Worm (Caenorhabditis elegans) whole organism, L2 larva: Measurements from ENCODE around the gene K08C7.6.
A peak's percentile ranks its signal among the peaks of the same experiment; 100 is the strongest.

Source experiments
- C34F6.9 ChIP-seq: fragments of 150-350 bp; optimal IDR thresholded peaks from 2 replicates; lab custom pipeline; 2014; ENCODE audit warnings: missing biosample characterization, missing genetic modification characterization
- F13H6.1 ChIP-seq: sonication (generic microtip); optimal IDR thresholded peaks from 2 replicates; lab custom pipeline; 2016; ENCODE audit warnings: missing genetic modification characterization, missing compliant biosample characterization
- R02D3.7 ChIP-seq: fragments of 150-350 bp; optimal IDR thresholded peaks from 2 replicates; lab custom pipeline; 2014; ENCODE audit warnings: missing biosample characterization, missing genetic modification characterization
- ZK546.5 ChIP-seq: sonication (generic microtip); optimal IDR thresholded peaks from 2 replicates; lab custom pipeline; 2017; ENCODE audit warnings: missing biosample characterization, missing genetic modification characterization
- alr-1 ChIP-seq: fragments of 150-350 bp; optimal IDR thresholded peaks from 2 replicates; lab custom pipeline; 2014; ENCODE audit warnings: missing biosample characterization, missing genetic modification characterization
- blmp-1 ChIP-seq: sonication (generic microtip); optimal IDR thresholded peaks from 2 replicates; lab custom pipeline; 2017; ENCODE audit warnings: missing genetic modification characterization, mild to moderate bottlenecking, missing compliant biosample characterization, antibody characterized with exemption, moderate library complexity; ENCODE audit not compliant: insufficient read depth
- ceh-16 ChIP-seq: fragments of 150-350 bp; optimal IDR thresholded peaks from 2 replicates; lab custom pipeline; 2014; ENCODE audit warnings: missing biosample characterization, missing genetic modification characterization
- ceh-82 ChIP-seq: fragments of 150-350 bp; optimal IDR thresholded peaks from 2 replicates; lab custom pipeline; 2014; ENCODE audit warnings: missing biosample characterization, missing genetic modification characterization
- crh-2 ChIP-seq: sonication (generic microtip); optimal IDR thresholded peaks from 2 replicates; lab custom pipeline; 2017; ENCODE audit warnings: missing biosample characterization, missing genetic modification characterization
- dmd-4 ChIP-seq: sonication (generic microtip); optimal IDR thresholded peaks from 2 replicates; lab custom pipeline; 2017; ENCODE audit warnings: missing biosample characterization, missing genetic modification characterization
- egl-27 ChIP-seq: sonication (generic microtip); optimal IDR thresholded peaks from 3 replicates; lab custom pipeline; 2017; ENCODE audit warnings: missing biosample characterization, missing genetic modification reagents, missing genetic modification characterization
- elt-1 ChIP-seq: fragments of 150-350 bp; optimal IDR thresholded peaks from 2 replicates; lab custom pipeline; 2014; ENCODE audit warnings: missing biosample characterization, missing genetic modification characterization
- elt-3 ChIP-seq: sonication (generic microtip); optimal IDR thresholded peaks from 2 replicates; lab custom pipeline; 2017; ENCODE audit warnings: missing biosample characterization, missing genetic modification characterization
- fos-1 ChIP-seq: fragments of 150-350 bp; optimal IDR thresholded peaks from 2 replicates; lab custom pipeline; 2014; ENCODE audit warnings: missing biosample characterization, missing genetic modification characterization
- gmeb-1 ChIP-seq: fragments of 150-350 bp; optimal IDR thresholded peaks from 2 replicates; lab custom pipeline; 2014; ENCODE audit warnings: missing biosample characterization, missing genetic modification characterization
- lin-11 ChIP-seq: fragments of 150-350 bp; sonication (generic microtip); optimal IDR thresholded peaks from 2 replicates; lab custom pipeline; 2014; ENCODE audit warnings: missing biosample characterization, missing genetic modification characterization, inconsistent platforms, mixed read lengths
- lin-13 ChIP-seq: fragments of 150-350 bp; optimal IDR thresholded peaks from 2 replicates; lab custom pipeline; 2014; ENCODE audit warnings: missing biosample characterization, missing genetic modification reagents, missing genetic modification characterization
- lsy-2 ChIP-seq, 2 experiments: fragments of 150-350 bp in 1 of 2; sonication (generic microtip) in 1 of 2; optimal IDR thresholded peaks; 2 replicates each; lab custom pipeline; 2014 to 2017; ENCODE audit warnings: missing biosample characterization in 2 of 2, missing genetic modification characterization in 2 of 2
- mab-5 ChIP-seq: fragments of 150-350 bp; optimal IDR thresholded peaks from 2 replicates; lab custom pipeline; 2014; ENCODE audit warnings: missing biosample characterization, missing genetic modification characterization
- mdl-1 ChIP-seq, 2 experiments: fragments of 150-350 bp in 1 of 2; sonication (generic microtip) in 1 of 2; optimal IDR thresholded peaks; 2 replicates each; lab custom pipeline; 2017; ENCODE audit warnings: missing biosample characterization in 2 of 2, missing genetic modification characterization in 2 of 2
- nhr-11 ChIP-seq: fragments of 150-350 bp; optimal IDR thresholded peaks from 2 replicates; lab custom pipeline; 2014; ENCODE audit warnings: missing biosample characterization, missing genetic modification characterization
- nhr-129 ChIP-seq: fragments of 150-350 bp; optimal IDR thresholded peaks from 2 replicates; lab custom pipeline; 2014; ENCODE audit warnings: missing biosample characterization, missing genetic modification characterization
- nhr-21 ChIP-seq: fragments of 150-350 bp; optimal IDR thresholded peaks from 2 replicates; lab custom pipeline; 2014; ENCODE audit warnings: missing biosample characterization, missing genetic modification characterization
- nhr-237 ChIP-seq: fragments of 150-350 bp; optimal IDR thresholded peaks from 2 replicates; lab custom pipeline; 2014; ENCODE audit warnings: missing biosample characterization, missing genetic modification characterization
- nhr-25 ChIP-seq: fragments of 150-350 bp; sonication (generic microtip); optimal IDR thresholded peaks from 3 replicates; lab custom pipeline; 2014; ENCODE audit warnings: missing biosample characterization, missing genetic modification characterization
- nhr-6 ChIP-seq: fragments of 150-350 bp; optimal IDR thresholded peaks from 2 replicates; lab custom pipeline; 2014; ENCODE audit warnings: missing biosample characterization, missing genetic modification characterization
- nhr-77 ChIP-seq: fragments of 150-350 bp; optimal IDR thresholded peaks from 2 replicates; lab custom pipeline; 2014; ENCODE audit warnings: missing biosample characterization, missing genetic modification characterization
- sem-4 ChIP-seq: fragments of 150-350 bp; optimal IDR thresholded peaks from 2 replicates; lab custom pipeline; 2014; ENCODE audit warnings: missing biosample characterization, missing genetic modification reagents, missing genetic modification characterization
- sma-3 ChIP-seq: sonication (generic microtip); optimal IDR thresholded peaks from 2 replicates; lab custom pipeline; 2016; ENCODE audit warnings: missing genetic modification reagents, missing genetic modification characterization, missing compliant biosample characterization
- sma-9 ChIP-seq, 2 experiments: fragments of 150-350 bp in 1 of 2; sonication (generic microtip) in 1 of 2; optimal IDR thresholded peaks; 2 replicates each; lab custom pipeline; 2014 to 2016; ENCODE audit warnings: missing genetic modification characterization in 2 of 2, mild to moderate bottlenecking in 1 of 2, missing biosample characterization in 1 of 2, missing compliant biosample characterization in 1 of 2, missing genetic modification reagents in 1 of 2, moderate library complexity in 1 of 2
- snpc-4 ChIP-seq: fragments of 150-350 bp; optimal IDR thresholded peaks from 2 replicates; lab custom pipeline; 2014; ENCODE audit warnings: missing biosample characterization, missing genetic modification characterization
- unc-55 ChIP-seq: fragments of 150-350 bp; sonication (generic microtip); optimal IDR thresholded peaks from 3 replicates; lab custom pipeline; 2014; ENCODE audit warnings: missing biosample characterization, missing genetic modification reagents, missing genetic modification characterization
- unc-62 ChIP-seq: fragments of 150-350 bp; optimal IDR thresholded peaks from 2 replicates; lab custom pipeline; 2014; ENCODE audit warnings: missing biosample characterization, missing genetic modification reagents, missing genetic modification characterization
- ztf-1 ChIP-seq: fragments of 200-800 bp; sonication (Bioruptor generic); conservative IDR thresholded peaks from 2 replicates; pipeline ENCODE4 v1.3.6; 2022; ENCODE audit warnings: missing genetic modification characterization, missing compliant biosample characterization
- ztf-4 ChIP-seq: fragments of 150-350 bp; optimal IDR thresholded peaks from 2 replicates; lab custom pipeline; 2014; ENCODE audit warnings: missing biosample characterization, missing genetic modification characterization

The K08C7.6 gene

DNA sequence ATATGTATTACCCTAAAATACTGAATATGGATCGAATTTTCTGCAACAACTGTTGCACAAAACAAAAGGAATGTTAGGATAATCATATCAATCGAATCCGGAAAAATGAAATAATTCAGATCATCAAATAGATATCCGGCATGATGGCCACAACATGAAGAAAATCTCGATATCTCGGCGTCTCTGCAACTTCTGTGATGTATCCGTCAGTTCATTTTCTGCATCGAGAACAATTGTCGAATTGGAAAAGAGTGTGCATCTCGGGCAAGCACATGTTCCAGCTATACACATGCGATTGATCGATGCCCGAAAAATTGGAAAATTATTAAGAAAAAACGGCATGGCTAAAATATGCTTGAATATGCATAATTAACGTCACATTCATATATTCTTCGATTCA is at the start of gene K08C7.6, which contains the start of gene R102.1:
Gene K08C7.6, minus strand, starts transcription at position 101 of the 400 bp plus-strand sequence.
Gene R102.1, plus strand, starts transcription at position 291 of the 400 bp plus-strand sequence.
- TF ChIP-seq ceh-16 (tag; lab: Kevin White, UChicago) (no peak), R02D3.7 (tag; lab: Kevin White, UChicago) (no peak), lsy-2 (tag; optimal IDR thresholded peaks at IDR 0.05; lab: Kevin White, UChicago) (no peak), dmd-4 (tag; lab: Kevin White, UChicago) (no peak), elt-3 (tag; lab: Kevin White, UChicago) (no peak)
- TF ChIP-seq, all 48 proteins: peak for 0

DNA sequence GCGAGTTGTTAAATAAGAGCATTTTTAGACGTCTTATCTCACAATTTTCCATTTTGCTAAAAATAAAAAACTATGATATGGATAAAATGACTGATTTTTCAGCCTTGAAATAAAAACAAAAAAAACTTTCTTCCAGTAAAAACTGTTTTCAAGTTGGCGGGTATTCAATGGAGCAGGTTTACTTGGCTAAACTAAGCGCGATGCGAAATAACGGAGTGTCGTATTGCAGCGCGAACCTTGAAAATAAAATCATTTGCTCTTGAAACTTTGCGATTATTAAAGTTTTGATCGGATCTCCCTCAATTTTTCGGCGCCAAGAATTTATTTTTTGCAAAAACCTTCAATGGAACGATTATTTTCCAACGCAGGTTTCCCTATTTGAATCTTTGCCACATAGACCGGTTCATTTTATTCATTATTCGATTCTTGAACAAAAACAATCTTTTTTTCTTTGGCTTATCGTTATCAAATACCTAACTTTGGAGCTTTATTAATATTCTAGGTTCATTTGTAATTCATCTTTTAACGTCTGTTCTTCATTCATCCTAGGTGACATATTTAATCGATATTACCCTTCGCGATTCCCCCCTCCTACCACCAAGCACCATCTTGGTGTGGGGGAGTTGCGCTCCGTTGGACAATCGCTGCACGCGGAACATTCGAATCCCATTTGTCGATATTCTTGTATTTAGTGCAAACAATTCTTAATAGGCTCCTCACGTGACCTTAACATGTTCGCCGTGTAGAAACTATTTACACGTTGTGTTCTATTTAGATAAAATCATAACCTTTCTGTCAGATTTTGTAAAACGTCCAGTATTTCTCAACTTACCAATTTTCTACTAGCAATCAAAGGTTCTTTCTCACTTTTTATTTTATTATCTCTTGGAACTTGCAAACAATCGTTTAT is 49.1 kb upstream of the K08C7.6 start, which contains the start of the genes orc-5 and cyb-1:
Gene orc-5, minus strand, starts transcription at position 62 of the 910 bp plus-strand sequence.
Gene cyb-1, plus strand, starts transcription at position 690 of the 910 bp plus-strand sequence.
- TF ChIP-seq sma-9 (GFP tag; optimal IDR thresholded peaks at IDR 0.05; lab: Kevin White, UChicago) (peak; percentile 78), sma-9 (tag; optimal IDR thresholded peaks at IDR 0.05; lab: Kevin White, UChicago) (no peak), C34F6.9 (tag; lab: Kevin White, UChicago) (peak; percentile 77), mab-5 (tag; lab: Kevin White, UChicago) (peak; percentile 59), nhr-25 (tag; lab: Kevin White, UChicago) (peak; percentile 67), lsy-2 (tag; optimal IDR thresholded peaks at IDR 0.05; lab: Kevin White, UChicago) (peak in 1 of 2 experiments; percentile 89), unc-55 (GFP tag; lab: Kevin White, UChicago) (peak; percentile 93), fos-1 (peak; percentile 5), lin-13 (GFP tag; lab: Kevin White, UChicago) (no peak), crh-2 (peak; percentile 88), F13H6.1 (no peak), blmp-1 (tag; lab: Kevin White, UChicago) (peak; percentile 9), nhr-129 (tag; lab: Kevin White, UChicago) (peak; percentile 81), sma-3 (peak; percentile 42), nhr-237 (tag; lab: Kevin White, UChicago) (no peak), ceh-82 (peak; percentile 14), mdl-1 (tag; optimal IDR thresholded peaks at IDR 0.05; lab: Kevin White, UChicago) (peak in 1 of 2 experiments; percentile 19), gmeb-1 (tag; lab: Kevin White, UChicago) (peak; percentile 98), nhr-6 (tag; lab: Kevin White, UChicago) (peak; percentile 72), lin-11 (tag; lab: Kevin White, UChicago) (peak; percentile 59), snpc-4 (tag; lab: Kevin White, UChicago) (peak; percentile 31), ztf-4 (peak; percentile 42), ZK546.5 (tag; lab: Kevin White, UChicago) (no peak), nhr-21 (tag; lab: Kevin White, UChicago) (peak; percentile 33), nhr-11 (tag; lab: Kevin White, UChicago) (no peak), sem-4 (tag; lab: Kevin White, UChicago) (peak; percentile 25)

DNA sequence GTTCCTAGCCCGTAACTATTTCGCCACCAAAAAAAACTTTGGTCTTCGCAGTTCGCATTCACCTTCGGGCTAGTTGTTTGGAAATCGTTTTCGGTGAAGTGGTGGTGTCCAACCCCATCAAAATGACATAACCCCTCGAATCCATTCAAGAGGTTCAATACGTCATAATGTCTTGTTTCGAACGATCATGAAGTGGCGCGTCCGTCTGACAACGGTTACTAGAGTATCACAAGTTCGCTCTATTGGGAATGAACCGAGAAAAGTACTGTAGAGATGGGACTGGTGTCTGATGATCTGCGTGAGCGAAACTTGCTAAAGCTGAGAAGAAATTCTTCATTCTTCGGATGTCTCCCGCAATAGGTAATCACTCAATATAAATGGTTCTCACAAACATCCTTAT is 42.1 kb upstream of the K08C7.6 start, which contains the start of gene ZC168.2:
Gene ZC168.2, plus strand, starts transcription at position 301 of the 400 bp plus-strand sequence.
- TF ChIP-seq alr-1 = no peak
- no peak for TF ChIP-seq egl-27
- TF ChIP-seq nhr-77 (tag; lab: Kevin White, UChicago) = no peak
- TF ChIP-seq unc-62 (GFP tag; lab: Kevin White, UChicago) = no peak
- TF ChIP-seq elt-1 = no peak
- no peak for TF ChIP-seq snpc-4 (tag; lab: Kevin White, UChicago)
- no peak for TF ChIP-seq nhr-11 (tag; lab: Kevin White, UChicago)
- TF ChIP-seq ztf-1 (GFP tag; lab: Robert Waterston, UW) = no peak
- TF ChIP-seq mab-5 (tag; lab: Kevin White, UChicago) = no peak
- TF ChIP-seq C34F6.9 (tag; lab: Kevin White, UChicago) = no peak
- no peak for TF ChIP-seq lsy-2 (tag; optimal IDR thresholded peaks at IDR 0.05; lab: Kevin White, UChicago)
